Worm (Caenorhabditis elegans): ENCODE data around the gene abts-2.

abts-2 gene

ce11 chrX:11627013-11627412 lies 41.5 kb downstream of the abts-2 start, which contains the start of gene twk-44:
TSS of gene twk-44 (minus strand) at chrX:11627113.
- no peak for TF ChIP-seq dao-5 (tag; optimal IDR thresholded peaks at IDR 0.05)
- no peak for TF ChIP-seq W03F9.2 (tag; optimal IDR thresholded peaks at IDR 0.05)
- TF ChIP-seq him-1 (tag; optimal IDR thresholded peaks at IDR 0.05), result no peak

ce11 chrX:11628580-11628979 lies 43.1 kb downstream of the abts-2 start, which contains the start of gene spp-30:
TSS of gene spp-30 (minus strand) at chrX:11628680.
- no peak for TF ChIP-seq him-1 (tag; optimal IDR thresholded peaks at IDR 0.05)
- no peak for TF ChIP-seq W03F9.2 (tag; optimal IDR thresholded peaks at IDR 0.05)
- no peak for TF ChIP-seq dao-5 (tag; optimal IDR thresholded peaks at IDR 0.05)

ce11 chrX:11630499-11630898 lies 45.0 kb downstream of the abts-2 start:
- TF ChIP-seq W03F9.2 (tag; optimal IDR thresholded peaks at IDR 0.05) (no peak), him-1 (tag; optimal IDR thresholded peaks at IDR 0.05) (no peak), dao-5 (tag; optimal IDR thresholded peaks at IDR 0.05) (no peak)

- TF ChIP-seq him-1 (tag; optimal IDR thresholded peaks at IDR 0.05) (no peak), dao-5 (tag; optimal IDR thresholded peaks at IDR 0.05) (no peak), W03F9.2 (tag; optimal IDR thresholded peaks at IDR 0.05) (no peak)
Observed at ce11 chrX:11632107-11632506, 46.6 kb downstream of the abts-2 start, which contains the start of gene sto-6. TSS of gene sto-6 (plus strand) at chrX:11632407.

- no peak for TF ChIP-seq W03F9.2 (tag; optimal IDR thresholded peaks at IDR 0.05)
- TF ChIP-seq him-1 (tag; optimal IDR thresholded peaks at IDR 0.05), result no peak
Observed at ce11 chrX:11633278-11633677, 47.8 kb downstream of the abts-2 start.

ce11 chrX:11637721-11638120 lies 52.2 kb downstream of the abts-2 start:
- TF ChIP-seq him-1 (tag; optimal IDR thresholded peaks at IDR 0.05), result no peak
- no peak for TF ChIP-seq dao-5 (tag; optimal IDR thresholded peaks at IDR 0.05)
- no peak for TF ChIP-seq W03F9.2 (tag; optimal IDR thresholded peaks at IDR 0.05)

- TF ChIP-seq dao-5 (tag; optimal IDR thresholded peaks at IDR 0.05) (no peak), W03F9.2 (tag; optimal IDR thresholded peaks at IDR 0.05) (no peak), him-1 (tag; optimal IDR thresholded peaks at IDR 0.05) (no peak)
Observed at ce11 chrX:11638987-11639386, 53.5 kb downstream of the abts-2 start.

All from whole organism, L4/young adult.